Worm (Caenorhabditis elegans) whole organism, L4/young adult: Measurements from ENCODE around the gene T11B7.5.

Source experiments
- W03F9.2 ChIP-seq: fragments of 150-350 bp; optimal IDR thresholded peaks from 2 replicates; lab custom pipeline; 2014; ENCODE audit warnings: missing biosample characterization, missing genetic modification characterization
- dao-5 ChIP-seq: sonication (generic microtip); optimal IDR thresholded peaks from 2 replicates; lab custom pipeline; 2016; ENCODE audit warnings: missing genotype, missing genetic modification characterization, moderate library complexity, missing compliant biosample characterization
- him-1 ChIP-seq: sonication (generic microtip); optimal IDR thresholded peaks from 2 replicates; lab custom pipeline; 2016; ENCODE audit warnings: missing genotype, missing genetic modification reagents, missing genetic modification characterization, missing compliant biosample characterization

The T11B7.5 gene

DNA sequence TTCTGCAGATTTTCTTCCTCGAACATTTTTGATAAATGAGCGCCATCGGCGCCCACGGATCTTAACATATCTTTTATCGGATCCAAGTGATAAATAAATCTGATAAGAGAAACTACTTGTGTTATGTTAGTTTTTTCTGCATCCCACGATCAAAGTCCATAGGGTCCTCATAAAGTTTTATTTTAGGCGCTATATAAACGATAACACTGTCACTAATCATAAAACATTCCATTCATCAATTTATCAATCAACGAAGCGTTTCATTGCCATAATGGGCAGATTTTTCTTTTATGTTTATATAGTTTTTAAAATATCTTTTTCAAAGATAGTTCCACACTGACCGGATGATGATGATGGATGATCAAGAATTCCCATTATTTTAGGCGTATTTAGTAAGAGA, 8.8 kb upstream of the T11B7.5 start:
- TF ChIP-seq dao-5 (tag; lab: Kevin White, UChicago) (no peak), W03F9.2 (tag; lab: Kevin White, UChicago) (no peak), him-1 (tag; lab: Kevin White, UChicago) (no peak)

DNA sequence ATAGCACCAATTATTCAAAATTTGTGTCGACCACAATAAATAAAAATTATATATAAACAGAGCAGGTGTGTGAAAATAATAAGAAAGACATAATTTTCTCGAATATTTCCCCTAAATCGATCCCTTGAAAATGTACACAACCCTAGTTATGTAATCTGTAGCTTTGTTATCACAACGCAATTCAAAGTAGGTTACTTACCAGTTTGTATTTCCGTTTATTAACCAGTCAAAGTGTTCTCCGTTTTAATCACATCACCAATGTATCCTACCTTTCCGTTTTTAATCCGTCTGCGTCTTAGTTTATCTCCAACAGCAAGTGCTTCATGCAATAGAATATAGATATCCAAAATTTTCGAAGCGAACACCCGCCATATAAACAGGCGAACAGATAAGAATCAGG, 2.6 kb downstream of the T11B7.5 start:
- TF ChIP-seq W03F9.2 (tag; lab: Kevin White, UChicago) (no peak), him-1 (tag; lab: Kevin White, UChicago) (no peak), dao-5 (tag; lab: Kevin White, UChicago) (no peak)

DNA sequence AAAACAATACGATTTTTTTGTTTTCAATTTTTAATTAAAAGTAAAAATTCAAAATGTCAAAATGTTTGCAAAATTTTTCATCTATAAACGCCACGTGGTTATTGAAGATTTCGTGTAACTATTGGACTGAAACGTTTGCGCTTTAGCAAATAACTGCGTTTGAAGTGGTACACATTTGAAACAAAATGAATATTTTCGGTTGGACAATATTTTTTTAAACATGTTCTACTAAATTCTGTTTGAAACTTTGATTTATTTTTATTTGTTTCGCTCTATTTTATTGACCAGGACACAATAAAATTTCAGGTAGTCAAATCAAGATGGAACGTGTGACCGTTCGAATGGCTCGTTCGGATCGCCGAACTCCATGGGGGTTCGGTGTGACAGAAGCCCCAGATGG, 3.7 kb downstream of the T11B7.5 start, which contains the start of gene alp-1:
Gene alp-1, plus strand, starts transcription at position 301 of the 400 bp plus-strand sequence.
- TF ChIP-seq dao-5 (tag; lab: Kevin White, UChicago) (no peak), W03F9.2 (tag; lab: Kevin White, UChicago) (no peak), him-1 (tag; lab: Kevin White, UChicago) (no peak)

DNA sequence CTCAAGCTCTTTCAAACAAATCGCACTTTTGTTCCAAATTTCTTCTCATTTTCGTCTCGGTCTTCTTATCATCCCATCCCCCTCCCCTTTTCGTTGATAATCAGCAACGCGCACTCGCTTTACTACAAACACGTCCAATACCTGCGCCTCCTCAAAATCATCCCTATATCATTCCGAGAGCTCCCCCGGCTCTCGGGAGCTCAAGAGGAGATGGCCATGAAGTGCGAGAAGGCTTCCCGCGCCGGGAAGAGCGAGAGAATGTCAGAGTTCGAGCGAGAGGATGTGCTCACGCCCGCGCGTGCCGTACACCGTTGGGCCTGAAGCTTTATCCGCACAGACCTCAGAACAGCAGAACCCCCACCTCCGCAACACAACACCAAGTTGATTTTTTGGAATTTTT, 5.1 kb downstream of the T11B7.5 start:
- no peak for TF ChIP-seq him-1 (tag; lab: Kevin White, UChicago)
- TF ChIP-seq dao-5 (tag; lab: Kevin White, UChicago), result no peak
- no peak for TF ChIP-seq W03F9.2 (tag; lab: Kevin White, UChicago)

DNA sequence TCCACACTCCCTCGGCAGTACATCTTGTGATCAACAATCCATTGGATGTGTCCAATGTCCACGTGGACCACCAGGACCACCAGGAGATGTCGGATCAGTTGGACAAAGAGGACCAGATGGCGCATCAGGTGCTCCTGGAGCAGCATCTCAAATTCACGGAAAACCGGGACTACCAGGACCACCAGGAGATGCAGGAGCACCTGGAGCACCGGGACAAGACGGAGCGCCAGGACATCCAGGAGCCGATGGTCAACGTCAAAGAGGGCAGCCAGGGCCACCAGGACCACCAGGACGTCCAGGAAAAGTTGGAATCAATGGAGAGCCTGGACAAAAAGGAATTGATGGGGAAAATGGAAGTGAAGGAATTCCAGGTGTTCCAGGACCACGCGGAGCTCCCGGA, 6.9 kb downstream of the T11B7.5 start:
- no peak for TF ChIP-seq W03F9.2 (tag; lab: Kevin White, UChicago)
- no peak for TF ChIP-seq dao-5 (tag; lab: Kevin White, UChicago)
- TF ChIP-seq him-1 (tag; lab: Kevin White, UChicago), result no peak

DNA sequence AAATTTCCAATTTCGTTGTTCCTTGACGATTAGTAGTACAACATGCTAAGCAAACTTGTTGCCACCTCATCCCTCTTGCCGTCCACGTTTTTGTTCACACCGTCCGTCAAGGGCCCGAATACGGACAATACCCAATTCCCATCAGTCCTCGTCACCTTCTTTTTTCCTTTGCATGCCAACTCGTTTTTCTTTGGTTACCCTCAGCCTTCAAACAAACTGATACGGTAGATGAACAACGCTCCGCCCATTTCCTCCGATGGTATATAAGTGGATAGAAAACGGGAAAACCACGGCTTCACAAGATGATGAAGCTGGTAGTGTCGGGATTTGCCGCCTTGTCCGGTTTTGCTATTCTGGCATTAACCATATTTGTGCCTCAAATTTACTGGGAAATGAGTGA, 7.9 kb downstream of the T11B7.5 start, which contains the start of gene col-118:
Gene col-118, plus strand, starts transcription at position 301 of the 400 bp plus-strand sequence.
- TF ChIP-seq dao-5 (tag; lab: Kevin White, UChicago), result no peak
- no peak for TF ChIP-seq him-1 (tag; lab: Kevin White, UChicago)
- no peak for TF ChIP-seq W03F9.2 (tag; lab: Kevin White, UChicago)

DNA sequence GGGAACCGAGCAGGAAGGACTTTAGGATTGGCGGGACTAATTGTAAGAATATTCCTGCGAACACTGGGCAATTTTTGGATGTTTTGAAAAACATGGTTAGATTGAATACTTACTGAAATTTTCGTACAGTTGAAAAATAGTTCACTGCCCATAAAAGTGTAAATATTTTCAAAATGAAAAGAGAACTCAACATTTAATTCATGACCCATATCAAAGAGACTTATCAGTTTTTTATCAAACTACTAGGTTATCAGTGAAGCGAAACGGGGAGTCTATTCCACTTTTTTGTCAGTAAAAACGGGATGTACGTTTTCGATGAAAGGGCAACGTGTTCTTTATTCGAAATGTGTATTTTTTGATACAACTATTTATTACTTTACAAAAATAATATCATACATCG, 9.9 kb downstream of the T11B7.5 start:
- no peak for TF ChIP-seq W03F9.2 (tag; lab: Kevin White, UChicago)
- TF ChIP-seq dao-5 (tag; lab: Kevin White, UChicago), result no peak
- no peak for TF ChIP-seq him-1 (tag; lab: Kevin White, UChicago)

DNA sequence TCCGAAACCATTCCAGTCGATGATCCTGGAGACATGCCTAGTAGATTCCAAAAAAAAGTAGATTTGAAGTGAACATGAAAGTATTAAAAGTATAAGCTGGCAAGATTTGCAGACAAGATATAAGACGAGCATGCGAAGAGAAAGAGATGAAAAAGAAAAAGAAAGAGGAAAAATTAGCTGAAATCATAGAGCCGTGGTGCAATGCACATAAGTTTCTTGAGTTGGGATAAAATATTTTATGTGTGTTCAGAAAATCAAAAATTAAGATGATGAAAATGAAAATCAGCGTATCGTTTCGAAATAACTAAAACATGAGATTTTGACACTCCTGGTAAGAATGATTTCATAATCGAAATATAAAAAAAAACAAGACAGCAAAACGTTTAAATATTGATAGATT, 11.4 kb downstream of the T11B7.5 start, which contains the start of gene T11B7.2:
Gene T11B7.2, minus strand, starts transcription at position 101 of the 400 bp plus-strand sequence.
- TF ChIP-seq dao-5 (tag; lab: Kevin White, UChicago), result no peak
- TF ChIP-seq him-1 (tag; lab: Kevin White, UChicago), result no peak
- TF ChIP-seq W03F9.2 (tag; lab: Kevin White, UChicago), result no peak

DNA sequence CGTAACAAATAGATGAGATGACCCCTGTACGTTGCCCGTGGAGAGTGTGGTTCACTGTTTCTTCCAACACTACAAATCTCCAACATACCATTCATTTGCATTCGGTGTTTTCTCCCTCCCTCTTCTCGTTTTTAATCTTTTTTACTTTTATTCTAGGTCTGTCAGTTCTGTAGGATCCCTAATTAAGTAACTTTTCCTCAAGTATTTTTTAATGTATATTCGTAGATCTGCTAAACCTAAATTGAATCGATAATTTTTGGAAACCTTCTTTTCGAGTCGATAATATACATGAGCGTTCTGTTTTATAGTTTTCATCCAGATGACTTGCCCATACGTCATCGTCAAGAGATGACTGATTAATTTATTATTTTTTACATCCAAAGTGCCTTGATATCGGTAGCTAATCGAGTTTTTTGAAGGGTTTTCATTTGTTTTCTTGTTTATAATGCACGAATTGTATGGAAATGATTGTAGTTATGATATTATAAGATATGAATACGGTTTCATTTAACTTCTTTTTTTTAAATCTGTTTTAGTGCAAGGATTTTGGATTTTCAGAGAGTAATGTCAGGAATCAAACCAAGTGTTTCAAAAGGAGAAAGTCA, 15.6 kb downstream of the T11B7.5 start, which contains the start of the genes T28C6.11 and T11B7.1:
Gene T28C6.11, minus strand, starts transcription at position 101 of the 605 bp plus-strand sequence.
Gene T11B7.1, plus strand, starts transcription at position 555 of the 605 bp plus-strand sequence.
- TF ChIP-seq him-1 (tag; lab: Kevin White, UChicago) (no peak), W03F9.2 (tag; lab: Kevin White, UChicago) (no peak), dao-5 (tag; lab: Kevin White, UChicago) (no peak)

DNA sequence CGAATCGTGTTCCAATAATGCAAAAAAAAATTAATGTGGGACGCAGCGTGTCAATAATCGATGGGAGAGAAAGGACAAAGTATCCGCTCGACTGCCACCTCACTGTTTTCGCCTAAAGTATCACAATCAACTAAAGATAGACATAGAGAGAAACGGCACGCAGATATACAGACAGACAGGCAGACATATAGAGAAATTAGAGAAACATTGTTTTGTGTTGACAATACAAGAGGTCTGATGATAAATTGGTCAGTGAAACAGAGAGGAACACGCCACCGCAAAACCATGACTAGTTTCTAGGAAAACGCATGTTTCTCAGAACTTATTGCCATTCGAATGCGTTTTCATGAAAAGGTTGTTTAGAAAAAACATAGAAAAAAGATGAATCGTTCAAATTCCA, 25.3 kb downstream of the T11B7.5 start, which contains the start of gene T28C6.8:
Gene T28C6.8, minus strand, starts transcription at position 137 of the 400 bp plus-strand sequence.
- TF ChIP-seq dao-5 (tag; lab: Kevin White, UChicago) (no peak), W03F9.2 (tag; lab: Kevin White, UChicago) (no peak), him-1 (tag; lab: Kevin White, UChicago) (no peak)

DNA sequence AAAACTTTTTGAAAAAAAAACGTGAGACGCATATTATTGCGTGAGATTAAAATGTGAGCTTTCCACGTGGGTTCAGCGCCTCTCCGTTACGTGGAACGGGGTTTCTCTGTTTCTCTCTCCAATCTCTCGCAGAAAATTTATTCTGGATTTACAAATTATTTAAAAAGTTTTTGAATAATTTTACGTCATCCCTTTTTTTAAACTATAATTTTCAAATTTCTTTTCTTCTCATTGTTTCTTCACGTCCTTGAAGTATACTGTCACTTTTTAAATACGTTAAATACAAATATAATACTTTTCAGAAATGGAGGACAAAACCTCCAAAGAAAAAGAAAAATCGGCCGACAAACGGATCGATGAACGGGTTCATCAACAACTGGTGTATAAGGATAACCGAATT, 28.4 kb downstream of the T11B7.5 start, which contains the start of gene T28C6.7:
Gene T28C6.7, plus strand, starts transcription at position 301 of the 400 bp plus-strand sequence.
- TF ChIP-seq W03F9.2 (tag; lab: Kevin White, UChicago) (no peak), him-1 (tag; lab: Kevin White, UChicago) (no peak), dao-5 (tag; lab: Kevin White, UChicago) (no peak)

DNA sequence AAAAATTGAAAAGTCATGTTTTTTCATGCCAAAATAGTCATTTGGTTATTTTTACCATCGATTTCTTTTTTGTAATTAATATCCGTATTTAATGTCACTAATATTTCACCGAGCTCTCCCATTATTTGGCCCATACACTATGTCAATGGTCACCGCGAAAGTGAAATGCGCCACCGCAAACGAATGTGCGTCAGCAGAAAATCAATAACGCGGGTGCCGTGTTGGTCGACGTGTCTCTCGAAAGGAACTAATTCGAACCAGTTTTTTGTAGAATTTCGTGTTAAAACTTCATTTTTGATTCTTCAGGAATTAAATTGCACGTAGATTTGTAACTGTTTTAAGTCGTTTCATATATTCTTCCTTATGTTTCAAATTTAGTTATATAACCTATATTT, 29.3 kb downstream of the T11B7.5 start:
- no peak for TF ChIP-seq dao-5 (tag; lab: Kevin White, UChicago)
- no peak for TF ChIP-seq him-1 (tag; lab: Kevin White, UChicago)
- TF ChIP-seq W03F9.2 (tag; lab: Kevin White, UChicago), result no peak

DNA sequence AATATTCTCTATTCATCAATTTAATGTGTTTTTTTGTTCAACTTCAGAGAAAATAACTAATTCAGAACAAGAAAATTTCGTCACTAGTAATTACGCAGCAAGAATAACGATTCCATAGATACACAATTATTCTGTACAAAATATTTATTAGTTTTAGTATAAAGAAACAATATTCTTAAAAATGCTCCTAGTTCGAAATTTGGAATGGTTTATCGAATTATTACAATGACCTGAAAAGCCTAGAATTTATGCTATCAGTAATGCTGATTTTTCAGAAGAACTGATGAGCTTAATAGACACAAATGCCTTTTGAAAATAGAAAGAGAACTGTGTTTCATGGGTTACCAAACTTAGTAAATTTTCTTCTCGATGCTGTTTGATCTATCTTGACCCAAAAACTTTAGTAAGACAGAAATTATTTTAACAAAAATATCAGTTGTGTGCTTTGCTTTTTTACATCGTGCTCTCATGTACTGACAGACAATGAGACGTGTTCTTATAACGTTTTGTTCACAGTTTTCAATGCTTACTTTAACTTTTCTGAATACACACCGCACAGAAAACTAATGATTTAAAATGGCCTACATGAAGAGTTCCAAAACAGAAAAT, 29.8 kb downstream of the T11B7.5 start:
- TF ChIP-seq him-1 (tag; lab: Kevin White, UChicago), result no peak
- TF ChIP-seq W03F9.2 (tag; lab: Kevin White, UChicago), result no peak
- no peak for TF ChIP-seq dao-5 (tag; lab: Kevin White, UChicago)
